Fruit fly (Drosophila melanogaster): Measurements from ENCODE around the gene mus304.
A peak's percentile ranks its signal among the peaks of the same experiment; 100 is the strongest.

dm6 chr3L:18076649-18077048 lies 33.0 kb upstream of the mus304 start:
- no peak for TF ChIP-seq CG31627 (GFP tag; optimal IDR thresholded peaks at IDR 0.05)
- no peak for TF ChIP-seq Sox102F (GFP tag; optimal IDR thresholded peaks at IDR 0.05)
- no peak for TF ChIP-seq dsx (GFP tag; optimal IDR thresholded peaks at IDR 0.05; ENCODE audit: poor library complexity, severe bottlenecking)
- no peak for TF ChIP-seq esn (GFP tag; optimal IDR thresholded peaks at IDR 0.05)
- TF ChIP-seq net (GFP tag; optimal IDR thresholded peaks at IDR 0.05) = no peak
- no peak for TF ChIP-seq Hr4 (GFP tag; optimal IDR thresholded peaks at IDR 0.05)
- peak; percentile 31 for TF ChIP-seq CG32006 (GFP tag; optimal IDR thresholded peaks at IDR 0.05)
